Worm (Caenorhabditis elegans): ENCODE results near the gene C14B9.8.

ce11 chrIII:8190505-8190904, 46.1 kb upstream of the C14B9.8 start, which contains the start of gene C50C3.19:
- TF ChIP-seq B0336.3 (GFP tag; IDR thresholded peaks at IDR 0.05): no peak
- TF ChIP-seq unc-130 (GFP tag; optimal IDR thresholded peaks at IDR 0.05): no peak
- TF ChIP-seq ceh-27 (GFP tag; optimal IDR thresholded peaks at IDR 0.05): no peak
- TF ChIP-seq ets-4 (GFP tag; optimal IDR thresholded peaks at IDR 0.05): no peak
- no peak for TF ChIP-seq cebp-2 (GFP tag; IDR thresholded peaks at IDR 0.05)
- TF ChIP-seq mel-28 (tag; optimal IDR thresholded peaks at IDR 0.05; ENCODE audit: borderline replicate concordance): no peak
